Fruit fly (Drosophila melanogaster): ENCODE data around the gene Cdc37.

Gene Cdc37

dm6 chr3L:1808631-1809030 lies 13.4 kb downstream of the Cdc37 start:
- no peak for TF ChIP-seq CG14711 (tag; optimal IDR thresholded peaks at IDR 0.05)
- no peak for TF ChIP-seq CG7101 (tag; optimal IDR thresholded peaks at IDR 0.05)
- TF ChIP-seq CG5204 (GFP tag; optimal IDR thresholded peaks at IDR 0.05) = peak; percentile 4
- no peak for TF ChIP-seq Clk (GFP tag; optimal IDR thresholded peaks at IDR 0.05)
- TF ChIP-seq CG7045 (GFP tag; optimal IDR thresholded peaks at IDR 0.05) = peak; percentile 45

DNA sequence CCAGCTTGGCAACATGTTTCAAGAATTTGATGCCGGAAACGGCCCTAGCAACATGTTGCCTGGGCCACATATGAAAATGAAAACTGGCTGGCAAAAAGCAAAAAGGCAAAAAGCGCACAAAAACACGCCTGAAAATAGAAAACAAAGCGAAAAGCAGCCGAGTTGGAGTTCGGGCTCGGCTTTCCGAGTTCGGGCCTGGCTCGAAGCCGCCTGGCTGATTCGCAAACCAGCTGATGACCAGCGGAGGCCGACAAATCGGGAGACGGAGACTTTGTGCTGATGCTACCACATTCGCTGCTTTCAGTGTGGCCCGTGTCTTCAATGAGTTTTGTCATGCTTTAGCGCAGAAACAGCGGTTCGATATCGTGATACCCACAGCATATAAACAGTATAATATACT lies 15.1 kb downstream of the Cdc37 start, which contains the start of gene GV1:
Gene GV1, plus strand, starts transcription at position 301 of the 400 bp plus-strand sequence.
- TF ChIP-seq kay (GFP tag; ENCODE audit: borderline replicate concordance) = no peak
- TF ChIP-seq tj (GFP tag; optimal IDR thresholded peaks at IDR 0.05) = no peak
- TF ChIP-seq CG33017 (tag; optimal IDR thresholded peaks at IDR 0.05) = no peak
- no peak for TF ChIP-seq CG11617 (GFP tag; optimal IDR thresholded peaks at IDR 0.05)
- TF ChIP-seq CG14711 (tag; optimal IDR thresholded peaks at IDR 0.05) = no peak
- TF ChIP-seq cic (GFP tag; optimal IDR thresholded peaks at IDR 0.05) = no peak
- no peak for TF ChIP-seq CG12768 (GFP tag; optimal IDR thresholded peaks at IDR 0.05)

DNA sequence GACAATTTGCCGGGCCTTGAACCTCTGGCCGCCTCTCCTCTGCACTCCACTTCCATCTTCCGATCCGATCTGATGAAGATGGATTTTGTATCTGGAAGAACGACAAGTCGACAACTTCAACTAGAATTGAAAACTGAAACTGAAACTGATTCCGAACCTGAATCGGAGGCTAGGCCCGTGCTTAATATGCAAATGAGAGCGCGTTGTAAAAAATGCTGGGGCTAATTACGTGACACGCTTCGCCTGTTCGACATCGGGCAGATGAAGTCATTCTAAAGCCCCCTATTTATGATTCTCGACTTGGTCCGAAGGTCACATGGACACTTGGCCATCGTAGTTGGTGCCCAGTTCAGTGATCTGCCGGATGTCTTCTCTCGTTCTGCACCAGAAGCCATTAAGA lies 21.4 kb downstream of the Cdc37 start:
- TF ChIP-seq Mnt (GFP tag; optimal IDR thresholded peaks at IDR 0.05) (no peak), CG12768 (GFP tag; optimal IDR thresholded peaks at IDR 0.05) (no peak), CG7045 (GFP tag; optimal IDR thresholded peaks at IDR 0.05) (no peak), kay (GFP tag; ENCODE audit: borderline replicate concordance) (no peak), CG5204 (GFP tag; optimal IDR thresholded peaks at IDR 0.05) (no peak), cnc (optimal IDR thresholded peaks at IDR 0.05) (no peak), CG1620 (GFP tag; optimal IDR thresholded peaks at IDR 0.05) (no peak)

DNA sequence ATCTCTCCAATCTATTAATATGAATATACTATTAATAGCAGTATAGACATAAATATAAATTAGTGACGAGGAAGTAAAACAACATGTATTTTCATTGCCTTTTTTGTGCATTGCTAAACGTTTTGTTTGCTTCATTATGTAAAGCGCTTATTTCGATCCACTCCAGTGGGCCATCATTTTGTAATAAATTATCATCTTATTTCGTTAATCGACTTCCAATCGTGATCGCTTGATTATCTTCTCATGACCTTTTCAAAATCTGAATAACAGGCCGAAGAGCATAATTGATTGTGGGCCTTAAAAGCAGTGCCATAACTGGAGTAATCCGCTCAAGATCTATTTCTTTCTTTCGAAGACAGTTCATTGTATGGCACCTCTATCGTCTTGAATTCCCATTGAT lies 22.2 kb downstream of the Cdc37 start:
- TF ChIP-seq Crg-1 (GFP tag; optimal IDR thresholded peaks at IDR 0.05) (no peak), CG1620 (GFP tag; optimal IDR thresholded peaks at IDR 0.05) (no peak), cic (GFP tag; optimal IDR thresholded peaks at IDR 0.05) (no peak), tj (GFP tag; optimal IDR thresholded peaks at IDR 0.05) (no peak), pad (GFP tag; optimal IDR thresholded peaks at IDR 0.05) (no peak)

dm6 chr3L:1818834-1819233 lies 23.6 kb downstream of the Cdc37 start:
- TF ChIP-seq CG1620 (GFP tag; optimal IDR thresholded peaks at IDR 0.05) (no peak), CG33017 (tag; optimal IDR thresholded peaks at IDR 0.05) (no peak), CG12768 (GFP tag; optimal IDR thresholded peaks at IDR 0.05) (no peak), Crg-1 (GFP tag; optimal IDR thresholded peaks at IDR 0.05) (no peak), cic (GFP tag; optimal IDR thresholded peaks at IDR 0.05) (no peak), pad (GFP tag; optimal IDR thresholded peaks at IDR 0.05) (no peak)

DNA sequence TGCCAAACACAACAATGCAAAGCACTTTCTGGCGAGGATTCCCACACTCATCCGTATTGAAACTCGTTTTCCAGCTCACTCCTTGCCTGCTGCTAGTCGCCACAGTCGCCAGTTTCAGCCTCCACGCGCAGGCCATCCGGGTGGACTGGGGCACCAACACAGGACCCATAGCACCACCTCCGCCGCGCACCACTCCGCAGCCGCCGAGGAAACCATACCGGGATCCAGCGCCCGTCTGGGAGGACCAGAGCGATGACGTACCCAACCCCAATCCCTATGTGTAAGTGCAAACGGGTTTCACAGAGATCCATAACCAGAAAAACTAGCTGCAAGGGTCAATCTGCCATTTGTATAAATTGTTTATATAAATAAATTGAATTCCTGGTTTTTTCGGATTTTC lies 25.9 kb downstream of the Cdc37 start:
- TF ChIP-seq tj (GFP tag; optimal IDR thresholded peaks at IDR 0.05) (no peak), CG33017 (tag; optimal IDR thresholded peaks at IDR 0.05) (no peak), CG7101 (tag; optimal IDR thresholded peaks at IDR 0.05) (no peak), Crg-1 (GFP tag; optimal IDR thresholded peaks at IDR 0.05) (no peak), pad (GFP tag; optimal IDR thresholded peaks at IDR 0.05) (no peak), CG14711 (tag; optimal IDR thresholded peaks at IDR 0.05) (no peak), cic (GFP tag; optimal IDR thresholded peaks at IDR 0.05) (no peak), CG5204 (GFP tag; optimal IDR thresholded peaks at IDR 0.05) (no peak), Hr96 (GFP tag; optimal IDR thresholded peaks at IDR 0.05) (no peak), CG7045 (GFP tag; optimal IDR thresholded peaks at IDR 0.05) (no peak), CG1620 (GFP tag; optimal IDR thresholded peaks at IDR 0.05) (no peak), Mnt (GFP tag; optimal IDR thresholded peaks at IDR 0.05) (no peak), CG11617 (GFP tag; optimal IDR thresholded peaks at IDR 0.05) (no peak), ovo (GFP tag; optimal IDR thresholded peaks at IDR 0.05) (no peak), bab1 (GFP tag; optimal IDR thresholded peaks at IDR 0.05) (no peak), kay (GFP tag; ENCODE audit: borderline replicate concordance) (no peak), Clk (GFP tag; optimal IDR thresholded peaks at IDR 0.05) (no peak), toe (GFP tag; optimal IDR thresholded peaks at IDR 0.05) (no peak), CG12768 (GFP tag; optimal IDR thresholded peaks at IDR 0.05) (no peak)

dm6 chr3L:1822365-1822764 lies 27.2 kb downstream of the Cdc37 start:
- no peak for TF ChIP-seq cnc (optimal IDR thresholded peaks at IDR 0.05)
- no peak for TF ChIP-seq CG1620 (GFP tag; optimal IDR thresholded peaks at IDR 0.05)
- TF ChIP-seq CG12768 (GFP tag; optimal IDR thresholded peaks at IDR 0.05) = no peak
- TF ChIP-seq CG14711 (tag; optimal IDR thresholded peaks at IDR 0.05) = no peak
- no peak for TF ChIP-seq CG33017 (tag; optimal IDR thresholded peaks at IDR 0.05)
- no peak for TF ChIP-seq Clk (GFP tag; optimal IDR thresholded peaks at IDR 0.05)
- no peak for TF ChIP-seq CG7101 (tag; optimal IDR thresholded peaks at IDR 0.05)
- TF ChIP-seq bab1 (GFP tag; optimal IDR thresholded peaks at IDR 0.05) = no peak
- no peak for TF ChIP-seq toe (GFP tag; optimal IDR thresholded peaks at IDR 0.05)
- TF ChIP-seq ovo (GFP tag; optimal IDR thresholded peaks at IDR 0.05) = no peak
- no peak for TF ChIP-seq CG5204 (GFP tag; optimal IDR thresholded peaks at IDR 0.05)
- no peak for TF ChIP-seq CG7045 (GFP tag; optimal IDR thresholded peaks at IDR 0.05)
- no peak for TF ChIP-seq Crg-1 (GFP tag; optimal IDR thresholded peaks at IDR 0.05)
- no peak for TF ChIP-seq pad (GFP tag; optimal IDR thresholded peaks at IDR 0.05)
- TF ChIP-seq cic (GFP tag; optimal IDR thresholded peaks at IDR 0.05) = no peak
- TF ChIP-seq tj (GFP tag; optimal IDR thresholded peaks at IDR 0.05) = no peak
- TF ChIP-seq Mnt (GFP tag; optimal IDR thresholded peaks at IDR 0.05) = no peak
- TF ChIP-seq CG11617 (GFP tag; optimal IDR thresholded peaks at IDR 0.05) = no peak

Measured in whole organism, adult.